Fruit fly (Drosophila melanogaster): ENCODE data around the gene P5cr.

Gene P5cr

DNA sequence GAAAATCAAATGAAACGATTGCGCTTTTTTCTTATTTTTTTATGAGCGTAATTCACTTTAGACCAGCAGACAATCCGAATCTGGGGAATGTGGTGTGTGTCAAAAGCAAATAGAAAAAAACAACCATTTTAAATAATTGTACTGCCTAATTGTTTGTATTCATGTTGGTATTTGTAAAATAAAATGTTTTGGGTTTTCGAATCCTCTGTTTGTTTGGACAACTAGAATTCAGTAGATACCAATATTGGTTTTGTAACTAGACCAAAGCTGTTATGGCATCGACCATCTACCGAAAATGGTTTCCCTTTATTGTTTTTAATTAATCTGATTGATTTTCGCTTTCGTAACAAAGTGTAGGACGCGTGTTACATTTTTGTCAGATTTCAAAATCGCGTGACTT is 17.8 kb upstream of the P5cr start (continued):
- TF ChIP-seq Rfx (GFP tag; IDR thresholded peaks at IDR 0.05) (peak; percentile 36; the same call in 1 of the 2 replicates), tgo (GFP tag; IDR thresholded peaks at IDR 0.05) (no peak), ERR (GFP tag; optimal IDR thresholded peaks at IDR 0.05) (no peak), Hr78 (GFP tag; optimal IDR thresholded peaks at IDR 0.05) (no peak), Fer1 (GFP tag; optimal IDR thresholded peaks at IDR 0.05) (no peak), CG1603 (tag; optimal IDR thresholded peaks at IDR 0.05) (peak; percentile 15), CG5953 (GFP tag; IDR thresholded peaks at IDR 0.05) (no peak), oc (tag; optimal IDR thresholded peaks at IDR 0.05) (no peak), knrl (GFP tag; IDR thresholded peaks at IDR 0.05; ENCODE audit: partially characterized antibody) (no peak), crol (GFP tag; IDR thresholded peaks at IDR 0.05) (no peak), CG15514 (GFP tag; optimal IDR thresholded peaks at IDR 0.05) (peak; percentile 9), sens (GFP tag) (peak; percentile 74), CG2678 (tag; optimal IDR thresholded peaks at IDR 0.05) (peak; percentile 56), MESR4 (GFP tag; optimal IDR thresholded peaks at IDR 0.05) (no peak), pho (GFP tag; optimal IDR thresholded peaks at IDR 0.05) (no peak), D19B (GFP tag; optimal IDR thresholded peaks at IDR 0.05) (no peak), CG9797 (GFP tag; optimal IDR thresholded peaks at IDR 0.05) (no peak), CG32767 (GFP tag; IDR thresholded peaks at IDR 0.05) (no peak), kah (GFP tag; optimal IDR thresholded peaks at IDR 0.05) (no peak), CG4360 (GFP tag; IDR thresholded peaks at IDR 0.05) (no peak), Chrac-16 (GFP tag; optimal IDR thresholded peaks at IDR 0.05) (no peak), gcm (GFP tag; optimal IDR thresholded peaks at IDR 0.05) (no peak), sens-2 (GFP tag; IDR thresholded peaks at IDR 0.05) (no peak), h (optimal IDR thresholded peaks at IDR 0.05) (no peak), hb (GFP tag; IDR thresholded peaks at IDR 0.05; ENCODE audit: partially characterized antibody) (no peak), NK7.1 (GFP tag; optimal IDR thresholded peaks at IDR 0.05) (peak; percentile 22), corto (GFP tag; optimal IDR thresholded peaks at IDR 0.05) (no peak), CG18262 (tag; optimal IDR thresholded peaks at IDR 0.05) (peak; percentile 16), CG8290 (GFP tag; optimal IDR thresholded peaks at IDR 0.05) (no peak), CG8290 (tag; optimal IDR thresholded peaks at IDR 0.05) (peak in 1 of 2 experiments; percentile 44), tll (GFP tag; optimal IDR thresholded peaks at IDR 0.05) (peak in 1 of 2 experiments; percentile 36), CG7357 (GFP tag; IDR thresholded peaks at IDR 0.05) (no peak), CG6813 (GFP tag; optimal IDR thresholded peaks at IDR 0.05) (peak; percentile 25), run (tag; optimal IDR thresholded peaks at IDR 0.05) (no peak), bcd (GFP tag; optimal IDR thresholded peaks at IDR 0.05) (peak; percentile 2), sd (tag; optimal IDR thresholded peaks at IDR 0.05) (peak; percentile 33), CG17802 (tag; optimal IDR thresholded peaks at IDR 0.05) (no peak), CG17361 (GFP tag; IDR thresholded peaks at IDR 0.05) (0 out of 3 replicates have a peak, but pooled peaks have one; percentile 22), Atf6 (GFP tag; IDR thresholded peaks at IDR 0.05) (no peak), Doc3 (GFP tag; IDR thresholded peaks at IDR 0.05; ENCODE audit: partially characterized antibody) (no peak), dysf (GFP tag; IDR thresholded peaks at IDR 0.05) (peak; percentile 38; the same call in 2 of the 3 replicates), grn (GFP tag; optimal IDR thresholded peaks at IDR 0.05) (peak; percentile 1), CG34376 (GFP tag; optimal IDR thresholded peaks at IDR 0.05) (no peak), Med (GFP tag) (peak; percentile 88), croc (GFP tag; conservative IDR thresholded peaks at IDR 0.05) (no peak), PHDP (tag; optimal IDR thresholded peaks at IDR 0.05) (peak; percentile 52), CG12769 (tag; optimal IDR thresholded peaks at IDR 0.05) (peak; percentile 30), peb (GFP tag; IDR thresholded peaks at IDR 0.05) (peak; percentile 26; the same call in 1 of the 2 replicates), lola (GFP tag; optimal IDR thresholded peaks at IDR 0.05) (no peak), CG12219 (GFP tag; optimal IDR thresholded peaks at IDR 0.05) (no peak), CG33213 (GFP tag; optimal IDR thresholded peaks at IDR 0.05) (peak; percentile 41)
